Worm (Caenorhabditis elegans): ENCODE results near the gene W06F12.2.

DNA sequence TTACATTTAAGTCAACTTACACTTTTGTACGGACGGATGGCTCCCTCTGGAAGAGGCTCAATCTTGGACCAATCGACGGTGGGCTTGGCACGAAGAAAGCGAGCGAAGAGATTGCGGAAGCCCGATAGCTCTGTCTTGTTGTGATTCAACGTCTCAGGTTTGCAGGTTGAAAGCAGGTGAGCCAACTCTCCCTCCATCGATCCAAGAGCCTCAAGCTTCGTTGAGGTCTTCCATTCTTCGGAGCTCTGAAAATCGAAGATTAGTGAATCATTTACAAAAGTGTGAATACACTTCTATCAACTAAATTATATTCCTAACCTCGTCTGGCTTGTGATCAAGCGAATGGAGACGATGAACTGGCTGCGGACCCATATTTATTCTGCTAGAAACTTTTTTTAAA, 34.3 kb upstream of the W06F12.2 start:
- no peak for TF ChIP-seq ama-1 (optimal IDR thresholded peaks at IDR 0.05)
- TF ChIP-seq sea-1 (GFP tag; conservative IDR thresholded peaks at IDR 0.05), result no peak
- TF ChIP-seq B0310.2 (tag; optimal IDR thresholded peaks at IDR 0.05), result no peak
- TF ChIP-seq tra-4 (tag; optimal IDR thresholded peaks at IDR 0.05), result no peak
- no peak for TF ChIP-seq aly-1 (tag; optimal IDR thresholded peaks at IDR 0.05)
- TF ChIP-seq tbx-11 (GFP tag; IDR thresholded peaks at IDR 0.05), result no peak
- no peak for TF ChIP-seq flt-1 (GFP tag; IDR thresholded peaks at IDR 0.05)

Measured in whole organism, early embryonic.